Fruit fly (Drosophila melanogaster) whole organism, wandering third instar larva: Measurements from ENCODE around the gene bdl.

ENCODE experiments used
- Abd-B ChIP-seq: fragments of >200 bp; optimal IDR thresholded peaks from 2 replicates; lab custom pipeline; 2017; ENCODE audit warnings: missing biosample characterization, missing genetic modification characterization
- CG32264 ChIP-seq: fragments of 200-800 bp; sonication (Bioruptor generic); optimal IDR thresholded peaks from 2 replicates; lab custom pipeline; 2016; ENCODE audit warnings: missing biosample characterization, missing genetic modification characterization
- GATAd ChIP-seq: sonication (Bioruptor generic); optimal IDR thresholded peaks from 2 replicates; lab custom pipeline; 2016; ENCODE audit warnings: missing biosample characterization, missing genetic modification characterization
- Hnf4 ChIP-seq: fragments of 200-800 bp; sonication (Bioruptor generic); optimal IDR thresholded peaks from 2 replicates; lab custom pipeline; 2016; ENCODE audit warnings: missing biosample characterization, mild to moderate bottlenecking, missing genetic modification characterization
- dl ChIP-seq, 2 experiments: fragments of 175-275, 200-275 bp in 1 of 2; fragments of 200-275 bp in 1 of 2; sonication (Bioruptor generic); optimal IDR thresholded peaks; lab custom pipeline; 2018; ENCODE audit warnings: mild to moderate bottlenecking in 2 of 2, missing biosample characterization in 2 of 2, missing genetic modification characterization in 2 of 2, moderate library complexity in 2 of 2; ENCODE audit not compliant: partially characterized antibody in 2 of 2, insufficient read depth in 1 of 2
- fru ChIP-seq: fragments of 200-800 bp; sonication (Bioruptor generic); optimal IDR thresholded peaks from 3 replicates; lab custom pipeline; 2016; ENCODE audit warnings: missing biosample characterization, mild to moderate bottlenecking, missing genetic modification characterization
- psq ChIP-seq: fragments of 200-800 bp; sonication (Bioruptor generic); optimal IDR thresholded peaks from 3 replicates; lab custom pipeline; 2017; ENCODE audit warnings: missing biosample characterization, mild to moderate bottlenecking, missing genetic modification characterization, moderate library complexity
- sage ChIP-seq: fragments of 200-800 bp; sonication (Bioruptor generic); optimal IDR thresholded peaks from 2 replicates; lab custom pipeline; 2016; ENCODE audit warnings: missing biosample characterization, mild to moderate bottlenecking, missing genetic modification characterization
- usp ChIP-seq: fragments of >200 bp; optimal IDR thresholded peaks from 2 replicates; lab custom pipeline; 2017; ENCODE audit warnings: missing biosample characterization, missing genetic modification characterization

DNA sequence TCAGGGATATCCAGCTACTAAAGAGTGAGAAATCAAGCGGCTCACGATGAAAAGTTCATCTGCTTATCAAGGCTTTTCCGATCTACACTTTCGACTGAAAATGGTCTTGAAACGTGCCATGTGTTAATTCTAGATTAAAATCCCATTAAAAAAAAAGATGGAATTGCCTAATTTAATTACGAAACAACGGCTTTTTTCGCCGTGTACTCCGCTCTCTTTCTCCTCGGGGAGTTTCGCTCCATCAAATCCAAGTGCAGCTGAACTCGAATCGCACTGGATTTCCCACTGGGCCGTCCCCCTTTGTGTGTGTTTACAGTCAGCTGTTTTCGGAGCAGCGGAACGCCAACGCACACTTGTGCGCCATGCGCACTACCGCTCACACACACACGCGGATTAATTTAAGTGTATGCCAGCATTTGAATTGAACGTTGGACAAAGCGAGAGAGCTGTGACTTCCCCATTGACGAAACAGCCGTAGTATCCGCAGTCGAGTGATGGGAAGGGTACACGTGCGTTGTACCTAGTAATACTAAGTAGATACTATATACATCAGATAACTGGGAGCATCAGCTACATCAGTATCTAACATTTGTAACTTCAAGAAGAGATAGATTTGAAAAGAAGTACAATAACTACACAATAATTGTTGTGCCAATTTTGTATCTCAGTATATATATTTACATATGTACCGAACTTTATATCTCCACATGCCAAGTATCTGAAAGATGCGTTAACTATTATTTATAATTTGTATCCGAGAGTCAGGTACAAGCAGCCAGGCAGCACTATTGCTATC is 8.8 kb downstream of the bdl start:
- peak; percentile 86 for TF ChIP-seq fru
- no peak for TF ChIP-seq GATAd (GFP tag; lab: Kevin White, UChicago)
- TF ChIP-seq psq (GFP tag; lab: Kevin White, UChicago) = peak; percentile 72
- TF ChIP-seq Abd-B (GFP tag; lab: Kevin White, UChicago) = no peak
- peak; percentile 47 for TF ChIP-seq sage
- TF ChIP-seq usp (GFP tag; lab: Kevin White, UChicago) = no peak
- peak; percentile 91 for TF ChIP-seq Hnf4 (GFP tag; lab: Kevin White, UChicago)
- TF ChIP-seq CG32264 (GFP tag; lab: Kevin White, UChicago) = peak; percentile 69
- peak in 1 of 2 experiments; percentile 57 for TF ChIP-seq dl (GFP tag; optimal IDR thresholded peaks at IDR 0.05; lab: Kevin White, UChicago; ENCODE audit: insufficient read depth in 1 of 2, partially characterized antibody in 2 of 2)
